Worm (Caenorhabditis elegans) whole organism, young adult: ENCODE results near the gene C04C11.25.

ENCODE experiments used
- B0261.1 ChIP-seq: sonication (generic microtip); optimal IDR thresholded peaks from 2 replicates; lab custom pipeline; 2016; ENCODE audit warnings: mild to moderate bottlenecking, missing genetic modification characterization, moderate library complexity, missing compliant biosample characterization
- D2030.7 ChIP-seq: fragments of 200-800 bp; sonication (Bioruptor generic); IDR thresholded peaks from 2 replicates; pipeline ENCODE4 v1.3.6; 2022; ENCODE audit warnings: missing genetic modification reagents, missing genetic modification characterization, missing compliant biosample characterization
- F33H1.4 ChIP-seq: fragments of 200-800 bp; sonication (Bioruptor generic); IDR thresholded peaks from 2 replicates; pipeline ENCODE4 v1.3.6; 2022; ENCODE audit warnings: missing genetic modification reagents, missing genetic modification characterization, missing compliant biosample characterization
- F37B4.10 ChIP-seq: fragments of 200-800 bp; sonication (Bioruptor generic); IDR thresholded peaks from 2 replicates; pipeline ENCODE4 v1.3.6; 2022; ENCODE audit warnings: missing genetic modification characterization, missing compliant biosample characterization
- F39B2.1 ChIP-seq: fragments of 200-800 bp; sonication (Bioruptor generic); IDR thresholded peaks from 2 replicates; pipeline ENCODE4 v1.3.6; 2022; ENCODE audit warnings: missing genetic modification reagents, missing genetic modification characterization, missing compliant biosample characterization
- F57A8.1 ChIP-seq: fragments of 200-800 bp; sonication (Bioruptor generic); optimal IDR thresholded peaks from 2 replicates; lab custom pipeline; 2018; ENCODE audit warnings: mild to moderate bottlenecking, missing genetic modification characterization, moderate library complexity, missing compliant biosample characterization
- F57C9.4 ChIP-seq: sonication (generic microtip); optimal IDR thresholded peaks from 2 replicates; lab custom pipeline; 2017; ENCODE audit warnings: mild to moderate bottlenecking, missing genetic modification characterization, missing compliant biosample characterization
- Y53G8AR.9 ChIP-seq: fragments of 200-800 bp; sonication (Bioruptor generic); conservative IDR thresholded peaks from 2 replicates; pipeline ENCODE4 v1.3.6; 2022; ENCODE audit warnings: missing genetic modification reagents, missing genetic modification characterization, missing compliant biosample characterization
- Y56A3A.18 ChIP-seq: fragments of 200-800 bp; sonication (Bioruptor generic); IDR thresholded peaks from 2 replicates; pipeline ENCODE4 v1.3.6; 2022; ENCODE audit warnings: missing genetic modification reagents, missing genetic modification characterization, missing compliant biosample characterization
- Y67H2A.10 ChIP-seq: fragments of 200-800 bp; sonication (Bioruptor generic); conservative IDR thresholded peaks from 2 replicates; pipeline ENCODE4 v1.3.6; 2022; ENCODE audit warnings: missing genetic modification reagents, missing genetic modification characterization, missing compliant biosample characterization
- ZK185.1 ChIP-seq: sonication (generic microtip); optimal IDR thresholded peaks from 2 replicates; lab custom pipeline; 2016; ENCODE audit warnings: mild to moderate bottlenecking, missing genetic modification characterization, missing compliant biosample characterization; ENCODE audit not compliant: poor library complexity, severe bottlenecking
- athp-1 ChIP-seq: sonication (generic microtip); optimal IDR thresholded peaks from 2 replicates; lab custom pipeline; 2017; ENCODE audit warnings: mild to moderate bottlenecking, missing genetic modification characterization, missing compliant biosample characterization
- ceh-79 ChIP-seq: sonication (generic microtip); optimal IDR thresholded peaks from 2 replicates; lab custom pipeline; 2017; ENCODE audit warnings: mild to moderate bottlenecking, missing genetic modification characterization, missing compliant biosample characterization
- dpff-1 ChIP-seq: sonication (generic microtip); optimal IDR thresholded peaks from 2 replicates; lab custom pipeline; 2017; ENCODE audit warnings: mild to moderate bottlenecking, missing genetic modification characterization, missing compliant biosample characterization
- efl-1 ChIP-seq: fragments of 150-350 bp; optimal IDR thresholded peaks from 2 replicates; lab custom pipeline; 2014; ENCODE audit warnings: missing biosample characterization, missing genetic modification reagents, missing genetic modification characterization
- egl-18 ChIP-seq: fragments of 200-800 bp; sonication (Bioruptor generic); IDR thresholded peaks from 2 replicates; pipeline ENCODE4 v1.3.6; 2022; ENCODE audit warnings: missing genetic modification reagents, missing genetic modification characterization, missing compliant biosample characterization
- egrh-3 ChIP-seq: fragments of 200-800 bp; sonication (Bioruptor generic); IDR thresholded peaks from 2 replicates; pipeline ENCODE4 v1.3.6; 2022; ENCODE audit warnings: missing genetic modification reagents, missing genetic modification characterization, missing compliant biosample characterization
- fkh-3 ChIP-seq: sonication (generic microtip); optimal IDR thresholded peaks from 2 replicates; lab custom pipeline; 2016; ENCODE audit warnings: mild to moderate bottlenecking, missing genetic modification characterization, missing compliant biosample characterization
- him-1 ChIP-seq: sonication (generic microtip); optimal IDR thresholded peaks from 2 replicates; lab custom pipeline; 2016; ENCODE audit warnings: missing genotype, missing genetic modification reagents, missing genetic modification characterization, missing compliant biosample characterization
- hlh-12 ChIP-seq: sonication (generic microtip); optimal IDR thresholded peaks from 2 replicates; lab custom pipeline; 2016; ENCODE audit warnings: missing genetic modification characterization, missing compliant biosample characterization
- hmg-1.2 ChIP-seq: fragments of 200-800 bp; sonication (Bioruptor generic); IDR thresholded peaks from 2 replicates; pipeline ENCODE4 v1.3.6; 2022; ENCODE audit warnings: missing genetic modification reagents, missing genetic modification characterization, missing compliant biosample characterization
- let-607 ChIP-seq, 2 experiments: fragments of 200-800 bp in 1 of 2; sonication (Bioruptor generic) in 1 of 2; sonication (generic microtip) in 1 of 2; optimal IDR thresholded peaks; 2 replicates each; lab custom pipeline; 2016 to 2018; ENCODE audit warnings: mild to moderate bottlenecking in 2 of 2, missing compliant biosample characterization in 2 of 2, missing genetic modification characterization in 2 of 2, moderate library complexity in 2 of 2, missing genotype in 1 of 2
- lsl-1 ChIP-seq: fragments of 200-800 bp; sonication (Bioruptor generic); optimal IDR thresholded peaks from 2 replicates; lab custom pipeline; 2018; ENCODE audit warnings: mild to moderate bottlenecking, missing genetic modification characterization, moderate library complexity, missing compliant biosample characterization
- madf-10 ChIP-seq: sonication (generic microtip); optimal IDR thresholded peaks from 2 replicates; lab custom pipeline; 2016; ENCODE audit warnings: mild to moderate bottlenecking, missing genetic modification characterization, missing compliant biosample characterization
- madf-3 ChIP-seq: fragments of 200-800 bp; sonication (Bioruptor generic); IDR thresholded peaks from 2 replicates; pipeline ENCODE4 v1.3.6; 2022; ENCODE audit warnings: missing genetic modification reagents, missing genetic modification characterization, missing compliant biosample characterization
- mcd-1 ChIP-seq: fragments of 200-800 bp; sonication (Bioruptor generic); IDR thresholded peaks from 2 replicates; pipeline ENCODE4 v1.3.6; 2022; ENCODE audit warnings: missing genetic modification reagents, missing genetic modification characterization, missing compliant biosample characterization
- mel-28 ChIP-seq: sonication (generic microtip); optimal IDR thresholded peaks from 2 replicates; lab custom pipeline; 2016; ENCODE audit warnings: borderline replicate concordance, mild to moderate bottlenecking, missing genetic modification characterization, missing compliant biosample characterization
- mxl-1 ChIP-seq: sonication (generic microtip); optimal IDR thresholded peaks from 2 replicates; lab custom pipeline; 2016; ENCODE audit warnings: missing genetic modification characterization, missing compliant biosample characterization
- nfyb-1 ChIP-seq: fragments of 200-800 bp; sonication (Bioruptor generic); IDR thresholded peaks from 2 replicates; pipeline ENCODE4 v1.3.6; 2022; ENCODE audit warnings: missing genetic modification reagents, missing genetic modification characterization, missing compliant biosample characterization
- nhr-120 ChIP-seq: fragments of 200-800 bp; sonication (Bioruptor generic); IDR thresholded peaks from 2 replicates; pipeline ENCODE4 v1.3.6; 2022; ENCODE audit warnings: missing genetic modification characterization, missing compliant biosample characterization
- nhr-80 ChIP-seq: sonication (generic microtip); optimal IDR thresholded peaks from 2 replicates; lab custom pipeline; 2016; ENCODE audit warnings: missing genetic modification characterization, missing compliant biosample characterization
- rcor-1 ChIP-seq: fragments of 200-800 bp; sonication (Bioruptor generic); IDR thresholded peaks from 2 replicates; pipeline ENCODE4 v1.3.6; 2022; ENCODE audit warnings: missing genetic modification reagents, missing genetic modification characterization, missing compliant biosample characterization
- rec-8 ChIP-seq, 2 experiments: sonication (generic microtip); optimal IDR thresholded peaks; 2 replicates each; lab custom pipeline; 2016; ENCODE audit warnings: mild to moderate bottlenecking in 2 of 2, missing genetic modification characterization in 2 of 2, missing genetic modification reagents in 2 of 2, missing genotype in 2 of 2, missing biosample characterization in 1 of 2, missing compliant biosample characterization in 1 of 2, moderate library complexity in 1 of 2
- rpc-1 ChIP-seq, 2 experiments: fragments of 150-350 bp in 1 of 2; sonication (generic microtip) in 1 of 2; optimal IDR thresholded peaks; 2 replicates each; lab custom pipeline; 2014 to 2018; ENCODE audit warnings: missing biosample characterization in 1 of 2, missing genetic modification characterization in 1 of 2, missing genetic modification reagents in 1 of 2, missing genotype in 1 of 2
- snpc-1.3 ChIP-seq: sonication (generic microtip); optimal IDR thresholded peaks from 2 replicates; lab custom pipeline; 2017; ENCODE audit warnings: missing genetic modification characterization, mild to moderate bottlenecking, missing compliant biosample characterization, antibody characterized with exemption, moderate library complexity, missing genotype, missing genetic modification reagents; ENCODE audit not compliant: insufficient read depth
- somi-1 ChIP-seq: fragments of 200-800 bp; sonication (Bioruptor generic); optimal IDR thresholded peaks from 2 replicates; lab custom pipeline; 2018; ENCODE audit warnings: mild to moderate bottlenecking, missing genetic modification characterization, missing compliant biosample characterization
- tlf-1 ChIP-seq: fragments of 200-800 bp; sonication (Bioruptor generic); optimal IDR thresholded peaks from 2 replicates; lab custom pipeline; 2018; ENCODE audit warnings: mild to moderate bottlenecking, missing genetic modification characterization, missing compliant biosample characterization
- xnd-1 ChIP-seq: sonication (generic microtip); optimal IDR thresholded peaks from 2 replicates; lab custom pipeline; 2016; ENCODE audit warnings: missing genotype, missing genetic modification reagents, missing genetic modification characterization, missing compliant biosample characterization
- ztf-28 ChIP-seq: fragments of 200-800 bp; sonication (Bioruptor generic); IDR thresholded peaks from 2 replicates; pipeline ENCODE4 v1.3.6; 2022; ENCODE audit warnings: missing genetic modification reagents, missing genetic modification characterization, missing compliant biosample characterization

Gene C04C11.25

ce11 chrX:14033494-14033893 lies 18.2 kb upstream of the C04C11.25 start, which contains the start of gene arrd-25 (continued):
- no peak for TF ChIP-seq D2030.7 (GFP tag; lab: Robert Waterston, UW)
- TF ChIP-seq Y53G8AR.9: no peak
- TF ChIP-seq, all 124 proteins: peak for 0

ce11 chrX:14030524-14030923 lies 15.3 kb upstream of the C04C11.25 start:
- peak; percentile 21 for TF ChIP-seq nhr-80
- TF ChIP-seq madf-3: no peak

ce11 chrX:14029872-14030271 lies 14.6 kb upstream of the C04C11.25 start:
- TF ChIP-seq xnd-1 (tag; lab: Kevin White, UChicago): no peak
- no peak for TF ChIP-seq nhr-120 (GFP tag; lab: Robert Waterston, UW)
- TF ChIP-seq hmg-1.2 (GFP tag; lab: Robert Waterston, UW): no peak
- TF ChIP-seq madf-3: no peak
- TF ChIP-seq F57A8.1 (GFP tag; lab: Kevin White, UChicago): no peak
- no peak for TF ChIP-seq fkh-3
- TF ChIP-seq F57C9.4 (tag; lab: Kevin White, UChicago): no peak
- TF ChIP-seq rec-8 (tag; optimal IDR thresholded peaks at IDR 0.05; lab: Kevin White, UChicago): no peak
- no peak for TF ChIP-seq F39B2.1 (GFP tag; lab: Robert Waterston, UW)
- TF ChIP-seq ceh-79 (tag; lab: Kevin White, UChicago): no peak
- TF ChIP-seq ZK185.1 (tag; lab: Kevin White, UChicago): no peak
- TF ChIP-seq egl-18: no peak

ce11 chrX:14029392-14029791 lies 14.1 kb upstream of the C04C11.25 start:
- no peak for TF ChIP-seq rpc-1 (optimal IDR thresholded peaks at IDR 0.05; lab: Kevin White, UChicago)
- TF ChIP-seq rpc-1 (tag; optimal IDR thresholded peaks at IDR 0.05; lab: Kevin White, UChicago): no peak
- no peak for TF ChIP-seq him-1 (tag; lab: Kevin White, UChicago)
- no peak for TF ChIP-seq snpc-1.3
- TF ChIP-seq tlf-1 (GFP tag; lab: Kevin White, UChicago): no peak
- no peak for TF ChIP-seq mcd-1 (GFP tag; lab: Robert Waterston, UW)
- TF ChIP-seq rcor-1 (GFP tag; lab: Robert Waterston, UW): no peak
- TF ChIP-seq F37B4.10 (GFP tag; lab: Robert Waterston, UW): no peak
- no peak for TF ChIP-seq efl-1 (GFP tag; lab: Kevin White, UChicago)
- TF ChIP-seq ztf-28 (GFP tag; lab: Robert Waterston, UW): no peak
- no peak for TF ChIP-seq egrh-3
- TF ChIP-seq F33H1.4 (GFP tag; lab: Robert Waterston, UW): no peak
- TF ChIP-seq dpff-1 (tag; lab: Kevin White, UChicago): no peak

ce11 chrX:14028492-14028891 lies 13.2 kb upstream of the C04C11.25 start:
- TF ChIP-seq hlh-12: no peak
- TF ChIP-seq Y67H2A.10 (GFP tag; lab: Robert Waterston, UW): no peak
- TF ChIP-seq fkh-3: no peak
- TF ChIP-seq nhr-120 (GFP tag; lab: Robert Waterston, UW): no peak
- no peak for TF ChIP-seq madf-10 (tag; lab: Kevin White, UChicago)
- no peak for TF ChIP-seq somi-1 (GFP tag; lab: Kevin White, UChicago)
- TF ChIP-seq him-1 (tag; lab: Kevin White, UChicago): no peak
- TF ChIP-seq mel-28 (tag; lab: Kevin White, UChicago): no peak
- TF ChIP-seq mxl-1: no peak
- no peak for TF ChIP-seq tlf-1 (GFP tag; lab: Kevin White, UChicago)
- no peak for TF ChIP-seq lsl-1
- TF ChIP-seq ceh-79 (tag; lab: Kevin White, UChicago): no peak
- TF ChIP-seq nfyb-1 (GFP tag; lab: Robert Waterston, UW): no peak
- no peak for TF ChIP-seq Y53G8AR.9
- no peak for TF ChIP-seq athp-1 (tag; lab: Kevin White, UChicago)
- TF ChIP-seq F37B4.10 (GFP tag; lab: Robert Waterston, UW): no peak
- TF ChIP-seq B0261.1 (tag; lab: Kevin White, UChicago): no peak
- no peak for TF ChIP-seq Y56A3A.18 (GFP tag; lab: Robert Waterston, UW)
- TF ChIP-seq let-607 (tag; optimal IDR thresholded peaks at IDR 0.05; lab: Kevin White, UChicago): no peak
